Fruit fly (Drosophila melanogaster): ENCODE results near the gene Wdr82.

Gene Wdr82

DNA sequence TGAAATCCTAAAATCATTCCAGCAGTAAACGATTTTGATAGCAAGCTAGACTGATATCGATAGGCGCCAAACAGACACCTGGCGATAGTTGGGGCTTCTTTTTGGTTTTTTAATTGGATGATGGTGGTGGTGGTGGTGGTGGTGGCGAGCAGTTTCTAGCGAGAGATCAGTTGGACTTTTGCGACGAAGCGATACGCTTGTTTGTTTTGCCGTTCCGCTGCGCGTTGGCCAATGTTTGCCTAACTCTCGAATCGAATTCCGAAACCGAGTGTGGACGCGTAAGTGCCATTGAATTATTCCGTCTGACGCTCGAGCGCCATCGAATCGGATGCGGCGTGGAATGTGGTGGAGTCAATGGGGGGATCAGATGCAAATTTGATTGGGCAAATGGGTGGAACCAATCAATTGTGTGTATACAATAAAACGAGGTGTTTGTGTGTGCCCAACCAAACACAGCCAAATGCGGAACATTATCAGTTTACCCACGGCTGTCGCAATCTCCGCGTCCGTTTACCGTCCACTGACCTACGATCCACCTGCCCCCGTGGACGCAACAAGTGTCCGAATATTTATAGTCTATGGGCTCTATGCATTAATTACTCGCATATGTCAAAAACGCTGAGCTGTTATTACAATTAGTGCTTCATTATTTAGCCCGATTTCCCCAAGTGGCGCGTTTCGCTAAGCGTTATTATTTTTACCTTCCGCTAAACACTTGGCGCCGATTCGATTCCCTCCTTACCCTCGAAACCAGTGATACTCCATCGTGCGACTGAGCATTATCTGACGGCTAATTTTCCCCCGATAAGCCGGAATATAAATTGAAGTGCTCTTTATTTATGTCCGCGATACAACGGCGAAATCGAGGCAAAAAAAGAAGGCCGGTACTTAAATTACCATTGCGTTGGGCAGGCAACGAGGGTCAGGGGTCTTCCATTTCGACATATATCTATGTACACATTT is 3.6 kb upstream of the Wdr82 start, which contains the start of gene CG17292 (continued):
- peak; percentile 6 for TF ChIP-seq fd3F (GFP tag; optimal IDR thresholded peaks at IDR 0.05)
- peak; percentile 51 for TF ChIP-seq cg (GFP tag; optimal IDR thresholded peaks at IDR 0.05)
- TF ChIP-seq CG15514 (GFP tag; optimal IDR thresholded peaks at IDR 0.05) = peak; percentile 95
- peak; percentile 75; the same call in 1 of the 3 replicates for TF ChIP-seq gce (GFP tag; IDR thresholded peaks at IDR 0.05)
- TF ChIP-seq mld (GFP tag; IDR thresholded peaks at IDR 0.05; ENCODE audit: partially characterized antibody) = peak; percentile 79; the same call in 2 of the 3 replicates
- TF ChIP-seq Fer3 (tag; optimal IDR thresholded peaks at IDR 0.05) = peak; percentile 30
- TF ChIP-seq GATAe (GFP tag; conservative IDR thresholded peaks at IDR 0.05) = peak; percentile 18; the same call in 1 of the 2 replicates
- peak; percentile 12 for TF ChIP-seq CG15011 (GFP tag; optimal IDR thresholded peaks at IDR 0.05)
- TF ChIP-seq CG14667 (GFP tag; IDR thresholded peaks at IDR 0.05) = no peak
- peak; percentile 59 for TF ChIP-seq gcm (GFP tag; optimal IDR thresholded peaks at IDR 0.05)
- TF ChIP-seq CG11723 (GFP tag; optimal IDR thresholded peaks at IDR 0.05) = peak; percentile 16
- TF ChIP-seq Optix (GFP tag; IDR thresholded peaks at IDR 0.05) = peak; percentile 62; the same call in 2 of the 3 replicates
- TF ChIP-seq CG10979 (tag; optimal IDR thresholded peaks at IDR 0.05) = peak; percentile 8
- TF ChIP-seq Hey (tag; optimal IDR thresholded peaks at IDR 0.05) = peak; percentile 30
- peak; percentile 82; the same call in 2 of the 3 replicates for TF ChIP-seq Dbx (GFP tag; IDR thresholded peaks at IDR 0.05)
- no peak for TF ChIP-seq Trl (optimal IDR thresholded peaks at IDR 0.05)
- peak; percentile 43 for TF ChIP-seq Trl (GFP tag; optimal IDR thresholded peaks at IDR 0.05)
- TF ChIP-seq slp2 (GFP tag; optimal IDR thresholded peaks at IDR 0.05) = no peak
- 0 out of 2 replicates have a peak, but pooled peaks have one; percentile 10 for TF ChIP-seq Taf1 (GFP tag; IDR thresholded peaks at IDR 0.05)
- no peak for TF ChIP-seq tio (GFP tag; optimal IDR thresholded peaks at IDR 0.05)
- peak; percentile 67 for TF ChIP-seq MBD-R2 (GFP tag; IDR thresholded peaks at IDR 0.05)
- TF ChIP-seq CG5180 (GFP tag; optimal IDR thresholded peaks at IDR 0.05) = peak; percentile 39
- TF ChIP-seq ham (GFP tag; IDR thresholded peaks at IDR 0.05) = 0 out of 2 replicates have a peak, but pooled peaks have one; percentile 9
- TF ChIP-seq Meics (GFP tag; optimal IDR thresholded peaks at IDR 0.05) = peak; percentile 67
- no peak for TF ChIP-seq dmrt11E (tag; optimal IDR thresholded peaks at IDR 0.05)
- no peak for TF ChIP-seq CG7786 (GFP tag; optimal IDR thresholded peaks at IDR 0.05)
- peak in 1 of 2 experiments; percentile 48 for TF ChIP-seq Eip74EF (GFP tag; optimal IDR thresholded peaks at IDR 0.05)
- TF ChIP-seq br (optimal IDR thresholded peaks at IDR 0.05) = no peak
- TF ChIP-seq dan (GFP tag; IDR thresholded peaks at IDR 0.05) = no peak
- peak; percentile 88 for TF ChIP-seq Dref (GFP tag; IDR thresholded peaks at IDR 0.05)
- TF ChIP-seq Fer1 (GFP tag; optimal IDR thresholded peaks at IDR 0.05) = peak; percentile 74
- no peak for TF ChIP-seq CG9437 (GFP tag; optimal IDR thresholded peaks at IDR 0.05)
- peak; percentile 80 for TF ChIP-seq CG14860 (GFP tag; IDR thresholded peaks at IDR 0.05; ENCODE audit: partially characterized antibody)
- TF ChIP-seq en (GFP tag; optimal IDR thresholded peaks at IDR 0.05) = no peak
- TF ChIP-seq Ssrp (tag; optimal IDR thresholded peaks at IDR 0.05) = peak; percentile 3
- TF ChIP-seq CG4282 (GFP tag; optimal IDR thresholded peaks at IDR 0.05) = peak; percentile 39
- peak; percentile 13 for TF ChIP-seq CG10274 (GFP tag; optimal IDR thresholded peaks at IDR 0.05)
- TF ChIP-seq ase (GFP tag; IDR thresholded peaks at IDR 0.05) = peak; percentile 62; the same call in 1 of the 3 replicates
- no peak for TF ChIP-seq usp (GFP tag; optimal IDR thresholded peaks at IDR 0.05)
- no peak for TF ChIP-seq pita (GFP tag; optimal IDR thresholded peaks at IDR 0.05)
- TF ChIP-seq chinmo (GFP tag; IDR thresholded peaks at IDR 0.05; ENCODE audit: partially characterized antibody) = peak; percentile 93
- peak; percentile 67 for TF ChIP-seq pzg (GFP tag; optimal IDR thresholded peaks at IDR 0.05)
- TF ChIP-seq sug (tag; optimal IDR thresholded peaks at IDR 0.05) = peak; percentile 47
- TF ChIP-seq Atf-2 (GFP tag; optimal IDR thresholded peaks at IDR 0.05) = no peak
- TF ChIP-seq fd102C (GFP tag; optimal IDR thresholded peaks at IDR 0.05) = no peak
- peak; percentile 32 for TF ChIP-seq Dip3 (GFP tag; optimal IDR thresholded peaks at IDR 0.05)
- peak; percentile 69 for TF ChIP-seq CG13624 (GFP tag; optimal IDR thresholded peaks at IDR 0.05)
- peak; percentile 82 for TF ChIP-seq BEAF-32 (GFP tag; optimal IDR thresholded peaks at IDR 0.05)

Data from whole organism, embryonic.